Worm (Caenorhabditis elegans) whole organism, L2 larva: ENCODE results near the gene Y71H2AR.2.

ENCODE experiments used
- nhr-12 ChIP-seq: fragments of 150-350 bp; optimal IDR thresholded peaks from 2 replicates; lab custom pipeline; 2014; ENCODE audit warnings: missing biosample characterization, missing genetic modification characterization
- unc-62 ChIP-seq: fragments of 150-350 bp; optimal IDR thresholded peaks from 2 replicates; lab custom pipeline; 2014; ENCODE audit warnings: missing biosample characterization, missing genetic modification reagents, missing genetic modification characterization

DNA sequence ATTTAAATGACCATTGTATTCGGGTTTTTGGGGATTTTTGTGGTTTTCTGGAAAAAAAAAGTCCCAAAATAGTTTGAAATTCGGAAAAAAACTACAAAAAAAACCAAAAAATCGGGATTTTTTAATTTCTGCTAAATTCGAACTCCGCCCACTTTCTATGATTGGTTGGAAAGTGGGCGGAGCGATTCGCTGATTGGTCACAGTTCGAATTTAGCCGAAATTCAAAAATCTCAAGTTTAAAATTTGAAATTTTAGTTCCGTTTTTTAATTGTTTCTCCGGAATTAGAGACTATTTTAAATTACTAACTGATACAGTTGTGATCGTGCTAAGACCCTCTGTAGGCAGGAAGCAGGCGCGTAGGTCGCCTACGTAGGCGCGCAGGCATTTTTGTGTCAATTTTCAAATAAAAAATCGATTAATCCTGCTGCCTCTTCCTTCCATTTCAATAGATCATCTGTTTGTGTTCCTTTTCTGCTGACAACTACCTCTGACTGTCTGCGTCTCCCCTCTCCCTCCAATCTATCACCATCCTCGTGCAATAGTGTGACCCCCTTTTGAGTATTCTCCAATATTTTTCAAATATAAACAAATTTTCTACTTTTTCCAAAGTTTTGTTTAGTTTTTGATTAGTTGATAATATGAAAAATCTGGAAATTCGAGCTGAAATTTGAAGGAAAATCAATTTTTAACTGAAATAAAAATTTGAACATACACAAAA, 24.4 kb downstream of the Y71H2AR.2 start:
- TF ChIP-seq nhr-12 (tag; lab: Kevin White, UChicago), result no peak
- TF ChIP-seq unc-62 (GFP tag; lab: Kevin White, UChicago), result no peak
